Fruit fly (Drosophila melanogaster): ENCODE results near the gene CG42718.

dm6 chr3L:16317724-16318123 is 3.3 kb downstream of the CG42718 start, which contains the start of gene Nplp3:
- TF ChIP-seq CG8478 (optimal IDR thresholded peaks at IDR 0.05) (no peak), CTCF (optimal IDR thresholded peaks at IDR 0.05) (no peak)
